Fruit fly (Drosophila melanogaster): ENCODE results near the gene CG45207.
A peak's percentile ranks its signal among the peaks of the same experiment; 100 is the strongest.

The CG45207 gene

DNA sequence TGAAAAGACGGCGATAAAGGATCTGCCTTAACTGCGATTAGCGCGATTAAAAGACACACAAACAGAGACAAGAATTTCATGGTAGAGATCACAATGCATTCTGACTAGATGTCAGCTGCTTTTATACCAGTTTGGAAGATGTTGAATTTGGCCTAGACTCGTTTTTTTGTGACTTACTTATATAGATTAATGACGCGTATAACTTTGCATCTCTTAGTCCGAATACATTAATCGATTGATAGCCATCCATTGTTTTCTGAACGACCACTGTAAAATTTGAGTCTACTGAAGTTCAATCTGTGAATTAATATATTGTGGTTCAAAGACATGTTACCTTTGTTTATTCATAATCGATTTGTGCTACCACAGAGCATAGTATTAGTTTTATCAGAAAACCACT lies at the start of gene CG45207:
Gene CG45207 (minus strand): TSS at position 101 of the 400 bp plus-strand sequence.
- no peak for TF ChIP-seq Ets98B (GFP tag; IDR thresholded peaks at IDR 0.05)
- no peak for TF ChIP-seq fd96Ca (GFP tag; IDR thresholded peaks at IDR 0.05)
- no peak for TF ChIP-seq CG8301 (tag; optimal IDR thresholded peaks at IDR 0.05)
- no peak for TF ChIP-seq EcR (GFP tag; optimal IDR thresholded peaks at IDR 0.05)
- TF ChIP-seq CG32121 (GFP tag; IDR thresholded peaks at IDR 0.05): no peak
- no peak for TF ChIP-seq D1 (tag; optimal IDR thresholded peaks at IDR 0.05)
- no peak for TF ChIP-seq Pif1A (GFP tag; optimal IDR thresholded peaks at IDR 0.05)
- TF ChIP-seq rn (GFP tag; IDR thresholded peaks at IDR 0.05): no peak
- TF ChIP-seq CG12605 (GFP tag; IDR thresholded peaks at IDR 0.05): no peak
- no peak for TF ChIP-seq gl (tag; optimal IDR thresholded peaks at IDR 0.05)
- no peak for TF ChIP-seq CG15710 (tag; optimal IDR thresholded peaks at IDR 0.05)

dm6 chr3R:15816276-15816675 lies 41.1 kb upstream of the CG45207 start:
- TF ChIP-seq CG8301 (tag; optimal IDR thresholded peaks at IDR 0.05): no peak
- TF ChIP-seq CG15710 (tag; optimal IDR thresholded peaks at IDR 0.05): no peak
- TF ChIP-seq EcR (GFP tag; optimal IDR thresholded peaks at IDR 0.05): no peak
- TF ChIP-seq Pif1B (GFP tag; optimal IDR thresholded peaks at IDR 0.05): peak; percentile 5
- no peak for TF ChIP-seq Snoo (tag; optimal IDR thresholded peaks at IDR 0.05)
- TF ChIP-seq rn (GFP tag; IDR thresholded peaks at IDR 0.05): no peak
- TF ChIP-seq Pif1A (GFP tag; optimal IDR thresholded peaks at IDR 0.05): peak; percentile 42
- no peak for TF ChIP-seq D1 (tag; optimal IDR thresholded peaks at IDR 0.05)
- peak; percentile 64 for TF ChIP-seq Ets98B (GFP tag; IDR thresholded peaks at IDR 0.05)
- no peak for TF ChIP-seq CG8159 (tag; optimal IDR thresholded peaks at IDR 0.05)
- peak; percentile 23 for TF ChIP-seq CG17806 (tag; optimal IDR thresholded peaks at IDR 0.05)
- no peak for TF ChIP-seq gl (tag; optimal IDR thresholded peaks at IDR 0.05)
- no peak for TF ChIP-seq CG13204 (GFP tag; optimal IDR thresholded peaks at IDR 0.05)
- TF ChIP-seq CG34367 (tag; optimal IDR thresholded peaks at IDR 0.05): no peak
- TF ChIP-seq fd96Ca (GFP tag; IDR thresholded peaks at IDR 0.05): peak; percentile 54; the same call in 1 of the 3 replicates
- peak; percentile 19 for TF ChIP-seq CG9948 (tag; optimal IDR thresholded peaks at IDR 0.05)
- no peak for TF ChIP-seq CG12605 (GFP tag; IDR thresholded peaks at IDR 0.05)
- TF ChIP-seq CG32121 (GFP tag; IDR thresholded peaks at IDR 0.05): peak; percentile 38; the same call in 1 of the 2 replicates
- TF ChIP-seq CG4496 (GFP tag; IDR thresholded peaks at IDR 0.05): peak; percentile 72; the same call in 2 of the 3 replicates
- TF ChIP-seq CG14655 (GFP tag; optimal IDR thresholded peaks at IDR 0.05): no peak
- TF ChIP-seq CG10348 (GFP tag; IDR thresholded peaks at IDR 0.05): no peak

- TF ChIP-seq rn (GFP tag; IDR thresholded peaks at IDR 0.05) (no peak), Ets98B (GFP tag; IDR thresholded peaks at IDR 0.05) (no peak), CG8159 (tag; optimal IDR thresholded peaks at IDR 0.05) (no peak), Pif1B (GFP tag; optimal IDR thresholded peaks at IDR 0.05) (no peak), CG17806 (tag; optimal IDR thresholded peaks at IDR 0.05) (no peak), Snoo (tag; optimal IDR thresholded peaks at IDR 0.05) (no peak), CG15710 (tag; optimal IDR thresholded peaks at IDR 0.05) (no peak), CG13204 (GFP tag; optimal IDR thresholded peaks at IDR 0.05) (no peak), CG9948 (tag; optimal IDR thresholded peaks at IDR 0.05) (no peak), gl (tag; optimal IDR thresholded peaks at IDR 0.05) (no peak), Pif1A (GFP tag; optimal IDR thresholded peaks at IDR 0.05) (no peak), CG32121 (GFP tag; IDR thresholded peaks at IDR 0.05) (no peak), EcR (GFP tag; optimal IDR thresholded peaks at IDR 0.05) (no peak), CG10348 (GFP tag; IDR thresholded peaks at IDR 0.05) (no peak)
Measured at dm6 chr3R:15814150-15814549, 39.0 kb upstream of the CG45207 start.

DNA sequence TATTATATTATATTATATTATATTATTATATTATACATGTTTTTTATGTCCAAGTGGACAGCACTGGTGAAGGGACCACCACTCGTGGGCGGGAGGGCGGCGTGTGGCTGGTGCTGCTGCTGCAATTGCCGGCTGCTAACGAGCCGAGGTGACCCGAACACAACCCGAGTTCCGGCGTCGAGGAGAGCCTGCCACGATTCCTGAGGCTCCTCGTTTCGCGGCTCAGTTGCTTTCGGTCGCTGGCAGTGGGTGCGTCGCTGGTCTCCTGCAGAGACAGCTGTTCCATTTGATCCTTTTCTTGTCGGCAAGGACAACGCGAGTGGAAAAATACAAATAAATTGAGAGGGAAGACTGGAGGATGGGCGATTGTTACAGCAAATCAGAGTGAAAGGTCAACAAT lies 35.2 kb upstream of the CG45207 start:
- TF ChIP-seq gl (tag; optimal IDR thresholded peaks at IDR 0.05) (no peak), CG13204 (GFP tag; optimal IDR thresholded peaks at IDR 0.05) (peak; percentile 33), CG8301 (tag; optimal IDR thresholded peaks at IDR 0.05) (no peak)

DNA sequence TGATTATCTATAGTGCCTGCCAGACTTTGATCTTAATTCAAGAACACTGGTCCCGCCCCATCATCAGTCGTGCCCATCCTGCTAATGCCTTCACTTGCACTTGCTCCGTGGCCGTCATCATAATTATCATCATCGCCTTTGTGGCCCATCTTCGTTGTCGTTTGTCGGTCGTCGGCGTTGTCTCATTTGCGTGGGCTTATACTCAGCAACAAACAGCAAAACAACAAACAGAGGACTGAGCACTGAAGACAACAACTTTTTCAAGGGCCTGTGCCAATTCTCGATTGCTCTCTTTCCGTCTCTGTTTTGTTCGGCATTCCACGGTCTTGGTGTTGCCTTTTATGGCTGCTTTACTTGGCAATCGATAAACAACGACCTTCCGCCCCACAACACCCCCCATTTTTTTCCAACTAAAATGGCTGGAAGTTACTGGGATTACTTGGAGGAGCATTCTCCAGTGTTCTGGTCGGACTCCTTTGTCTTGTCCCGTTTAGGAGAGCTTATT lies 32.8 kb upstream of the CG45207 start:
- TF ChIP-seq Snoo (tag; optimal IDR thresholded peaks at IDR 0.05) (no peak), CG13204 (GFP tag; optimal IDR thresholded peaks at IDR 0.05) (no peak), CG15710 (tag; optimal IDR thresholded peaks at IDR 0.05) (no peak), CG4496 (GFP tag; IDR thresholded peaks at IDR 0.05) (no peak), fd96Ca (GFP tag; IDR thresholded peaks at IDR 0.05) (no peak), CG8159 (tag; optimal IDR thresholded peaks at IDR 0.05) (no peak), CG14655 (GFP tag; optimal IDR thresholded peaks at IDR 0.05) (no peak), CG32121 (GFP tag; IDR thresholded peaks at IDR 0.05) (no peak), CG10348 (GFP tag; IDR thresholded peaks at IDR 0.05) (no peak), EcR (GFP tag; optimal IDR thresholded peaks at IDR 0.05) (peak; percentile 64), gl (tag; optimal IDR thresholded peaks at IDR 0.05) (peak; percentile 30)

dm6 chr3R:15807306-15807705 lies 32.2 kb upstream of the CG45207 start:
- TF ChIP-seq Pif1B (GFP tag; optimal IDR thresholded peaks at IDR 0.05): no peak
- no peak for TF ChIP-seq CG10348 (GFP tag; IDR thresholded peaks at IDR 0.05)
- TF ChIP-seq CG4496 (GFP tag; IDR thresholded peaks at IDR 0.05): no peak
- TF ChIP-seq D1 (tag; optimal IDR thresholded peaks at IDR 0.05): no peak
- TF ChIP-seq fd96Ca (GFP tag; IDR thresholded peaks at IDR 0.05): no peak
- TF ChIP-seq CG9948 (tag; optimal IDR thresholded peaks at IDR 0.05): no peak
- TF ChIP-seq Snoo (tag; optimal IDR thresholded peaks at IDR 0.05): peak; percentile 15
- TF ChIP-seq CG8301 (tag; optimal IDR thresholded peaks at IDR 0.05): no peak

DNA sequence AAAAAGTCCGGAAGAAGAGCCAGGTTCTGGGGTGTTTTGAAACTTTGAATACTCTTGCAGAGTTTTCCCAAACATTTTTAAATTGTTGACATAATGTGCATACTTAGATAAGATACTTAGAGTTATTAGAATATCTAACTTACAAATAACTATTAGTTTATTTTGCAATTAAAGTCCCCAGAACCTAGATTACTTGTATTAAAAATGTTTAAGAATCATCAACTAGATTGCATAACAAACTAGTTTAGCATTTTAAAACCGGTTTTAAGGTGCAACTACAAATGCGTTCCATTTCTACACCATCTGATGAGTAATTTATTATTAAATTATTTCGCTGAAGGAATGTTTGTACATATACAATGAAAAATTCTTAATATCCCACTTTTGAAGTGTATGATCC lies 31.2 kb upstream of the CG45207 start:
- TF ChIP-seq CG8301 (tag; optimal IDR thresholded peaks at IDR 0.05) (peak; percentile 52), Snoo (tag; optimal IDR thresholded peaks at IDR 0.05) (peak; percentile 0), CG8159 (tag; optimal IDR thresholded peaks at IDR 0.05) (peak; percentile 10), Pif1A (GFP tag; optimal IDR thresholded peaks at IDR 0.05) (no peak)

Data from whole organism, pupa.